Worm (Caenorhabditis elegans) whole organism, L1 larva: Measurements from ENCODE around the gene C42C1.8.

Experiments
- dsc-1 ChIP-seq: sonication (generic microtip); optimal IDR thresholded peaks from 2 replicates; lab custom pipeline; 2016; ENCODE audit warnings: mild to moderate bottlenecking, missing genetic modification characterization, missing compliant biosample characterization

Gene C42C1.8

ce11 chrIV:12340885-12341284, 50.0 kb downstream of the C42C1.8 start (continued):
- no peak for TF ChIP-seq dsc-1 (tag; lab: Kevin White, UChicago)
